Fruit fly (Drosophila melanogaster) whole organism, embryonic: ENCODE measurements around the gene sp3.

Source experiments
- ATbp ChIP-seq: fragments of 200-800 bp; sonication (Bioruptor generic); optimal IDR thresholded peaks from 2 replicates; lab custom pipeline; 2017; ENCODE audit warnings: missing biosample characterization, mild to moderate bottlenecking, missing genetic modification characterization, missing genetic modification reagents
- Bdp1 ChIP-seq: fragments of 200-800 bp; sonication (Bioruptor generic); optimal IDR thresholded peaks from 3 replicates; lab custom pipeline; 2016; ENCODE audit warnings: missing biosample characterization, missing genetic modification characterization
- CG10147 ChIP-seq: fragments of 200-800 bp; sonication (Bioruptor generic); optimal IDR thresholded peaks from 2 replicates; lab custom pipeline; 2019; ENCODE audit warnings: missing biosample characterization, mild to moderate bottlenecking, missing genetic modification characterization, moderate library complexity
- CG10462 ChIP-seq: fragments of 200-800 bp; sonication (Bioruptor generic); optimal IDR thresholded peaks from 2 replicates; lab custom pipeline; 2016; ENCODE audit warnings: missing biosample characterization, missing genetic modification characterization
- CG11398 ChIP-seq: fragments of 200-800 bp; sonication (Bioruptor generic); optimal IDR thresholded peaks from 2 replicates; lab custom pipeline; 2016; ENCODE audit warnings: missing biosample characterization, missing genetic modification characterization
- CG11456 ChIP-seq: fragments of 200-800 bp; sonication (Bioruptor generic); IDR thresholded peaks from 3 replicates; pipeline ENCODE4 v1.3.6; 2022; ENCODE audit warnings: missing biosample characterization, missing genetic modification characterization
- CG13296 ChIP-seq: fragments of 200-800 bp; sonication (Bioruptor generic); optimal IDR thresholded peaks from 3 replicates; lab custom pipeline; 2018; ENCODE audit warnings: missing biosample characterization, mild to moderate bottlenecking, missing genetic modification characterization
- CG13775 ChIP-seq: fragments of 200-800 bp; sonication (Bioruptor generic); optimal IDR thresholded peaks from 3 replicates; lab custom pipeline; 2017; ENCODE audit warnings: missing biosample characterization, mild to moderate bottlenecking, missing genetic modification characterization
- CG15073 ChIP-seq: fragments of 200-800 bp; sonication (Bioruptor generic); optimal IDR thresholded peaks from 2 replicates; lab custom pipeline; 2016; ENCODE audit warnings: missing biosample characterization, missing genetic modification characterization
- CG1603 ChIP-seq: fragments of 200-800 bp; sonication (Bioruptor generic); optimal IDR thresholded peaks from 2 replicates; lab custom pipeline; 2019; ENCODE audit warnings: missing biosample characterization, mild to moderate bottlenecking, missing genetic modification characterization, moderate library complexity
- CG16863 ChIP-seq: fragments of 200-800 bp; sonication (Bioruptor generic); optimal IDR thresholded peaks from 3 replicates; lab custom pipeline; 2016; ENCODE audit warnings: missing biosample characterization, missing genetic modification characterization
- CG18476 ChIP-seq: fragments of 200-800 bp; sonication (Bioruptor generic); optimal IDR thresholded peaks from 2 replicates; lab custom pipeline; 2016; ENCODE audit warnings: missing biosample characterization, mild to moderate bottlenecking, missing genetic modification characterization
- CG18619 ChIP-seq: fragments of 200-800 bp; sonication (Bioruptor generic); optimal IDR thresholded peaks from 3 replicates; lab custom pipeline; 2017; ENCODE audit warnings: missing biosample characterization, mild to moderate bottlenecking, missing genetic modification characterization
- CG2202 ChIP-seq: fragments of 200-800 bp; sonication (Bioruptor generic); optimal IDR thresholded peaks from 2 replicates; lab custom pipeline; 2018; ENCODE audit warnings: missing biosample characterization, mild to moderate bottlenecking, missing genetic modification characterization
- CG2875 ChIP-seq: fragments of 200-800 bp; sonication (Bioruptor generic); optimal IDR thresholded peaks from 2 replicates; lab custom pipeline; 2017; ENCODE audit warnings: missing biosample characterization, mild to moderate bottlenecking, missing genetic modification characterization, missing genetic modification reagents
- CG3065 ChIP-seq: fragments of 200-800 bp; sonication (Bioruptor generic); optimal IDR thresholded peaks from 2 replicates; lab custom pipeline; 2016; ENCODE audit warnings: missing biosample characterization, missing genetic modification characterization
- CG3726 ChIP-seq: fragments of 200-800 bp; sonication (Bioruptor generic); IDR thresholded peaks from 3 replicates; pipeline ENCODE4, ENCODE4 v1.3.6; 2022; ENCODE audit warnings: missing biosample characterization, missing genetic modification characterization
- CG6854 ChIP-seq: fragments of 200-800 bp; sonication (Bioruptor generic); optimal IDR thresholded peaks from 3 replicates; lab custom pipeline; 2017; ENCODE audit warnings: missing biosample characterization, mild to moderate bottlenecking, missing genetic modification characterization
- CG9727 ChIP-seq: fragments of 200-800 bp; sonication (Bioruptor generic); optimal IDR thresholded peaks from 3 replicates; lab custom pipeline; 2017; ENCODE audit warnings: missing biosample characterization, mild to moderate bottlenecking, missing genetic modification characterization
- CG9797 ChIP-seq: fragments of 200-800 bp; sonication (Bioruptor generic); optimal IDR thresholded peaks from 3 replicates; lab custom pipeline; 2018; ENCODE audit warnings: missing biosample characterization, mild to moderate bottlenecking, missing genetic modification characterization
- CrebB ChIP-seq: fragments of 200-800 bp; sonication (Bioruptor generic); optimal IDR thresholded peaks from 3 replicates; lab custom pipeline; 2018; ENCODE audit warnings: missing biosample characterization, mild to moderate bottlenecking, missing genetic modification characterization
- Doc3 ChIP-seq: fragments of 200-800 bp; sonication (Bioruptor generic); IDR thresholded peaks from 3 replicates; pipeline ENCODE4 v1.3.6; 2022; ENCODE audit warnings: missing biosample characterization, missing genetic modification characterization; ENCODE audit not compliant: partially characterized antibody
- Lim3 ChIP-seq: fragments of 200-800 bp; sonication (Bioruptor generic); IDR thresholded peaks from 2 replicates; pipeline ENCODE4 v1.3.6; 2022; ENCODE audit warnings: missing biosample characterization, missing genetic modification characterization
- Meics ChIP-seq: fragments of 200-800 bp; sonication (Bioruptor generic); optimal IDR thresholded peaks from 2 replicates; lab custom pipeline; 2017; ENCODE audit warnings: missing biosample characterization, mild to moderate bottlenecking, missing genetic modification characterization
- Oaz ChIP-seq: fragments of 200-800 bp; sonication (Bioruptor generic); IDR thresholded peaks from 2 replicates; pipeline ENCODE4 v1.3.6; 2022; ENCODE audit warnings: missing biosample characterization, missing genetic modification characterization
- Optix ChIP-seq: fragments of 200-800 bp; sonication (Bioruptor generic); IDR thresholded peaks from 3 replicates; pipeline ENCODE4 v1.3.6; 2022; ENCODE audit warnings: missing biosample characterization, missing genetic modification characterization
- Ravus ChIP-seq: fragments of 200-800 bp; sonication (Bioruptor generic); IDR thresholded peaks from 2 replicates; pipeline ENCODE4 v1.3.6; 2022; ENCODE audit warnings: missing biosample characterization, missing genetic modification characterization
- TFAM ChIP-seq: fragments of 200-800 bp; sonication (Bioruptor generic); optimal IDR thresholded peaks from 2 replicates; lab custom pipeline; 2017; ENCODE audit warnings: missing biosample characterization, missing genetic modification characterization, inconsistent platforms
- Taf1 ChIP-seq: fragments of 200-800 bp; sonication (Bioruptor generic); IDR thresholded peaks from 2 replicates; pipeline ENCODE4 v1.3.6; 2022; ENCODE audit warnings: missing biosample characterization, missing genetic modification characterization
- Xbp1 ChIP-seq: fragments of 200-800 bp; sonication (Bioruptor generic); optimal IDR thresholded peaks from 3 replicates; lab custom pipeline; 2016; ENCODE audit warnings: missing biosample characterization, mild to moderate bottlenecking, missing genetic modification characterization
- Xrp1 ChIP-seq: fragments of 200-800 bp; sonication (Bioruptor generic); IDR thresholded peaks from 2 replicates; pipeline ENCODE4 v1.3.6; 2022; ENCODE audit warnings: missing biosample characterization, missing genetic modification characterization
- amos ChIP-seq: fragments of 200-800 bp; sonication (Bioruptor generic); IDR thresholded peaks from 2 replicates; pipeline ENCODE4 v1.3.6; 2022; ENCODE audit warnings: missing biosample characterization, missing genetic modification characterization; ENCODE audit not compliant: partially characterized antibody
- bcd ChIP-seq: fragments of 200-800 bp; sonication (Bioruptor generic); optimal IDR thresholded peaks from 2 replicates; lab custom pipeline; 2017; ENCODE audit warnings: missing biosample characterization, mild to moderate bottlenecking, missing genetic modification characterization
- chif ChIP-seq, 2 experiments: fragments of 200-800 bp; sonication (Bioruptor generic); optimal IDR thresholded peaks; 3 replicates each; lab custom pipeline; 2016; ENCODE audit warnings: missing biosample characterization in 2 of 2, missing genetic modification characterization in 2 of 2
- da ChIP-seq: fragments of 200-800 bp; sonication (Bioruptor generic); optimal IDR thresholded peaks from 2 replicates; lab custom pipeline; 2016; ENCODE audit warnings: missing biosample characterization, missing genetic modification characterization
- danr ChIP-seq: fragments of 200-800 bp; sonication (Bioruptor generic); IDR thresholded peaks from 2 replicates; pipeline ENCODE4 v1.3.6; 2022; ENCODE audit warnings: missing biosample characterization, missing genetic modification characterization
- disco-r ChIP-seq: fragments of 200-800 bp; sonication (Bioruptor generic); optimal IDR thresholded peaks from 2 replicates; lab custom pipeline; 2016; ENCODE audit warnings: missing biosample characterization, missing genetic modification characterization
- emc ChIP-seq: fragments of 200-800 bp; sonication (Bioruptor generic); optimal IDR thresholded peaks from 2 replicates; lab custom pipeline; 2016; ENCODE audit warnings: missing biosample characterization, missing genetic modification characterization
- en ChIP-seq: fragments of 200-800 bp; sonication (Bioruptor generic); optimal IDR thresholded peaks from 2 replicates; lab custom pipeline; 2016; ENCODE audit warnings: missing biosample characterization, missing genetic modification characterization
- ewg ChIP-seq: fragments of 200-800 bp; sonication (Bioruptor generic); optimal IDR thresholded peaks from 3 replicates; lab custom pipeline; 2017; ENCODE audit warnings: mild to moderate bottlenecking, missing biosample characterization, missing genetic modification reagents, missing genetic modification characterization
- fru ChIP-seq: fragments of >200 bp; optimal IDR thresholded peaks from 2 replicates; lab custom pipeline; 2017
- ham ChIP-seq: fragments of 200-800 bp; sonication (Bioruptor generic); IDR thresholded peaks from 2 replicates; pipeline ENCODE4 v1.3.6; 2022; ENCODE audit warnings: missing biosample characterization, missing genetic modification characterization
- ind ChIP-seq: fragments of 200-800 bp; sonication (Bioruptor generic); optimal IDR thresholded peaks from 3 replicates; lab custom pipeline; 2016; ENCODE audit warnings: missing biosample characterization, missing genetic modification characterization
- nerfin-1 ChIP-seq: fragments of 200-800 bp; sonication (Bioruptor generic); optimal IDR thresholded peaks from 3 replicates; lab custom pipeline; 2019; ENCODE audit warnings: missing biosample characterization, mild to moderate bottlenecking, missing genetic modification characterization, moderate library complexity
- odd ChIP-seq: fragments of 200-800 bp; sonication (Bioruptor generic); optimal IDR thresholded peaks from 2 replicates; lab custom pipeline; 2017; ENCODE audit warnings: missing biosample characterization, mild to moderate bottlenecking, missing genetic modification characterization
- pzg ChIP-seq: fragments of 200-800 bp; sonication (Bioruptor generic); optimal IDR thresholded peaks from 3 replicates; lab custom pipeline; 2018; ENCODE audit warnings: missing biosample characterization, mild to moderate bottlenecking, missing genetic modification characterization, moderate library complexity
- repo ChIP-seq: fragments of 200-800 bp; sonication (Bioruptor generic); optimal IDR thresholded peaks from 2 replicates; lab custom pipeline; 2016; ENCODE audit warnings: missing biosample characterization, missing genetic modification characterization
- schlank ChIP-seq: fragments of 200-800 bp; sonication (Bioruptor generic); optimal IDR thresholded peaks from 2 replicates; lab custom pipeline; 2018; ENCODE audit warnings: missing biosample characterization, mild to moderate bottlenecking, missing genetic modification characterization
- tin ChIP-seq: fragments of 200-800 bp; sonication (Bioruptor generic); optimal IDR thresholded peaks from 3 replicates; lab custom pipeline; 2016; ENCODE audit warnings: missing biosample characterization, missing genetic modification characterization
- unc-4 ChIP-seq: fragments of 200-800 bp; sonication (Bioruptor generic); IDR thresholded peaks from 2 replicates; pipeline ENCODE4 v1.3.6; 2022; ENCODE audit warnings: missing biosample characterization, missing genetic modification characterization; ENCODE audit not compliant: partially characterized antibody
- vnd ChIP-seq: fragments of 200-800 bp; sonication (Bioruptor generic); IDR thresholded peaks from 3 replicates; pipeline ENCODE4 v1.3.6; 2022; ENCODE audit warnings: missing biosample characterization, missing genetic modification characterization; ENCODE audit not compliant: partially characterized antibody

Gene sp3

DNA sequence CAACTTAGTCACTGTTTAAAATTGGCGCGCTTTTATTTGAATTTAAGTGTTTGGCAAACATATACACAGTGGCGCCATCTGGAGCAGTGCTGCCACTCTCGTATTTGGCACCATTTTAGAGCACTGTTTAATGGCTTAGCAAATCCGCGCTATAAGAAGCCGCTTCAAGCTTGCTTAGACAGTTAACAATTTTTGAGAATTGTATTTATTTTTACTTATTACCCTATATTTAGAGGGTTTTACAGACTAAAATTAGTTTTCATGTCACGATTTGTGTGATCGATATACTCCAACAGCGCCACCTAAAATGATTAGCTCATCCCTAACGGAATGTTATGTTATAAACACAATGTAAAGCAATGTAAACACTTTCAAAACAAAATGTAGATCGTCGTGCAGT, 38.8 kb upstream of the sp3 start, which contains the start of gene Fancm (continued):
- TF ChIP-seq TFAM (GFP tag; lab: Kevin White, UChicago): no peak
- TF ChIP-seq nerfin-1 (tag; lab: Kevin White, UChicago): peak; percentile 86
- peak; percentile 50 for TF ChIP-seq Meics (GFP tag; lab: Kevin White, UChicago)
- no peak for TF ChIP-seq ATbp
- peak; percentile 32 for TF ChIP-seq CG3065 (GFP tag; lab: Kevin White, UChicago)
- TF ChIP-seq CG11456 (GFP tag; lab: Robert Waterston, UW): peak; percentile 87; the same call in 2 of the 3 replicates
- peak; percentile 84 for TF ChIP-seq bcd (GFP tag; lab: Kevin White, UChicago)
- TF ChIP-seq chif (GFP tag; optimal IDR thresholded peaks at IDR 0.05; lab: Kevin White, UChicago): peak; percentile 77 to 80
- TF ChIP-seq pzg (GFP tag; lab: Kevin White, UChicago): peak; percentile 93
- TF ChIP-seq CrebB (tag; lab: Kevin White, UChicago): no peak
- peak; percentile 49; the same call in 1 of the 2 replicates for TF ChIP-seq Xrp1
- peak; percentile 37 for TF ChIP-seq CG18619 (GFP tag; lab: Kevin White, UChicago)
- TF ChIP-seq Doc3: peak; percentile 58; the same call in 2 of the 3 replicates
- no peak for TF ChIP-seq ham
- peak; percentile 85 for TF ChIP-seq CG1603 (tag; lab: Kevin White, UChicago)
- TF ChIP-seq CG13775 (GFP tag; lab: Kevin White, UChicago): peak; percentile 59
- TF ChIP-seq da: peak; percentile 52
- TF ChIP-seq Bdp1 (GFP tag; lab: Kevin White, UChicago): peak; percentile 58
- peak; percentile 70 for TF ChIP-seq amos (GFP tag; lab: Robert Waterston, UW)
- no peak for TF ChIP-seq Taf1
- no peak for TF ChIP-seq CG6854 (GFP tag; lab: Kevin White, UChicago)
- peak; percentile 64 for TF ChIP-seq unc-4 (GFP tag; lab: Robert Waterston, UW)
- TF ChIP-seq danr (GFP tag; lab: Robert Waterston, UW): no peak
- peak; percentile 14 for TF ChIP-seq CG2202 (tag; lab: Kevin White, UChicago)
- TF ChIP-seq CG16863 (GFP tag; lab: Kevin White, UChicago): peak; percentile 57
- TF ChIP-seq CG9727 (GFP tag; lab: Kevin White, UChicago): peak; percentile 54
- no peak for TF ChIP-seq CG3726
- no peak for TF ChIP-seq odd
- peak; percentile 38 for TF ChIP-seq CG11398 (GFP tag; lab: Kevin White, UChicago)
- TF ChIP-seq ewg (GFP tag; lab: Kevin White, UChicago): peak; percentile 60
- TF ChIP-seq Ravus: no peak
- TF ChIP-seq CG9797 (GFP tag; lab: Kevin White, UChicago): peak; percentile 67
- peak; percentile 33 for TF ChIP-seq CG15073 (GFP tag; lab: Kevin White, UChicago)
- peak; percentile 62 for TF ChIP-seq emc (GFP tag; lab: Kevin White, UChicago)
- peak; percentile 78 for TF ChIP-seq tin (GFP tag; lab: Kevin White, UChicago)
- TF ChIP-seq CG13296 (GFP tag; lab: Kevin White, UChicago): no peak
- peak; percentile 35 for TF ChIP-seq disco-r (GFP tag; lab: Kevin White, UChicago)
- peak; percentile 27 for TF ChIP-seq en (GFP tag; lab: Kevin White, UChicago)
- TF ChIP-seq CG18476 (GFP tag; lab: Kevin White, UChicago): peak; percentile 46
- peak; percentile 64 for TF ChIP-seq repo (GFP tag; lab: Kevin White, UChicago)
- no peak for TF ChIP-seq CG10147 (GFP tag; lab: Kevin White, UChicago)
- peak; percentile 68 for TF ChIP-seq ind (GFP tag; lab: Kevin White, UChicago)
- peak; percentile 84 for TF ChIP-seq Xbp1 (GFP tag; lab: Kevin White, UChicago)
- TF ChIP-seq CG10462: peak; percentile 42
- TF ChIP-seq CG2875: no peak
- no peak for TF ChIP-seq schlank (tag; lab: Kevin White, UChicago)
- TF ChIP-seq Lim3 (GFP tag; lab: Robert Waterston, UW): no peak
- TF ChIP-seq Oaz (GFP tag; lab: Robert Waterston, UW): no peak
- no peak for TF ChIP-seq Optix
- peak; percentile 49; the same call in 1 of the 3 replicates for TF ChIP-seq vnd
- TF ChIP-seq fru: no peak
